Worm (Caenorhabditis elegans) whole organism, L1 larva: Measurements from ENCODE around the gene ZK353.3.

Experiments
- C04F5.9 ChIP-seq: sonication (generic microtip); optimal IDR thresholded peaks from 2 replicates; lab custom pipeline; 2016; ENCODE audit warnings: missing genetic modification characterization, missing compliant biosample characterization
- C16A3.4 ChIP-seq: fragments of 150-350 bp; optimal IDR thresholded peaks from 2 replicates; lab custom pipeline; 2014; ENCODE audit warnings: missing biosample characterization, missing genetic modification characterization
- C34B4.2 ChIP-seq: sonication (generic microtip); optimal IDR thresholded peaks from 2 replicates; lab custom pipeline; 2017; ENCODE audit warnings: mild to moderate bottlenecking, missing genetic modification characterization, missing compliant biosample characterization
- aha-1 ChIP-seq: fragments of 150-350 bp; optimal IDR thresholded peaks from 2 replicates; lab custom pipeline; 2014; ENCODE audit warnings: missing biosample characterization, missing genetic modification characterization
- ama-1 ChIP-seq: fragments of 150-350 bp; optimal IDR thresholded peaks from 2 replicates; lab custom pipeline; 2014
- blmp-1 ChIP-seq: fragments of 150-350 bp; optimal IDR thresholded peaks from 2 replicates; lab custom pipeline; 2014; ENCODE audit warnings: missing biosample characterization, missing genetic modification characterization
- ceh-8 ChIP-seq: fragments of 200-800 bp; sonication (Bioruptor generic); optimal IDR thresholded peaks from 2 replicates; lab custom pipeline; 2018; ENCODE audit warnings: mild to moderate bottlenecking, missing genetic modification characterization, moderate library complexity, missing compliant biosample characterization
- ces-1 ChIP-seq: fragments of 150-350 bp; optimal IDR thresholded peaks from 2 replicates; lab custom pipeline; 2014; ENCODE audit warnings: missing biosample characterization, missing genetic modification reagents, missing genetic modification characterization
- dpl-1 ChIP-seq, 3 experiments: fragments of 150-350 bp in 2 of 3; sonication (generic microtip) in 1 of 3; optimal IDR thresholded peaks; 2 replicates each; lab custom pipeline; 2014 to 2017; ENCODE audit warnings: missing biosample characterization in 3 of 3, missing genetic modification characterization in 3 of 3, missing genetic modification reagents in 3 of 3
- dsc-1 ChIP-seq: sonication (generic microtip); optimal IDR thresholded peaks from 2 replicates; lab custom pipeline; 2016; ENCODE audit warnings: mild to moderate bottlenecking, missing genetic modification characterization, missing compliant biosample characterization
- efl-1 ChIP-seq, 4 experiments: fragments of 150-350 bp; optimal IDR thresholded peaks in 3 of 4; peaks in 1 of 4; 1 replicate in 1 of 4; 2 replicates in 3 of 4; lab custom pipeline; 2014; ENCODE audit warnings: missing biosample characterization in 2 of 4, missing genetic modification characterization in 2 of 4, missing genetic modification reagents in 2 of 4
- egl-27 ChIP-seq, 2 experiments: fragments of 150-350 bp in 1 of 2; sonication (generic microtip); optimal IDR thresholded peaks; 3 replicates each; lab custom pipeline; 2017 to 2018; ENCODE audit warnings: missing biosample characterization in 2 of 2, missing genetic modification characterization in 2 of 2, missing genetic modification reagents in 2 of 2
- elt-2 ChIP-seq: sonication (generic microtip); optimal IDR thresholded peaks from 2 replicates; lab custom pipeline; 2016; ENCODE audit warnings: missing genetic modification characterization, mild to moderate bottlenecking, inconsistent platforms, missing compliant biosample characterization, missing genetic modification reagents
- fkh-10 ChIP-seq: sonication (generic microtip); optimal IDR thresholded peaks from 2 replicates; lab custom pipeline; 2017; ENCODE audit warnings: missing biosample characterization, missing genetic modification reagents, missing genetic modification characterization
- fkh-4 ChIP-seq: sonication (generic microtip); optimal IDR thresholded peaks from 2 replicates; lab custom pipeline; 2016; ENCODE audit warnings: missing compliant biosample characterization, missing genetic modification characterization, borderline replicate concordance
- isw-1 ChIP-seq: fragments of 200-800 bp; sonication (Bioruptor generic); IDR thresholded peaks from 2 replicates; pipeline ENCODE4 v1.3.6; 2022; ENCODE audit warnings: missing genetic modification characterization, missing compliant biosample characterization
- jun-1 ChIP-seq: fragments of 150-350 bp; optimal IDR thresholded peaks from 2 replicates; lab custom pipeline; 2014; ENCODE audit warnings: missing biosample characterization, missing genetic modification reagents, missing genetic modification characterization
- lin-15B ChIP-seq: fragments of 150-350 bp; sonication (generic microtip); optimal IDR thresholded peaks from 3 replicates; lab custom pipeline; 2014; ENCODE audit warnings: missing biosample characterization, missing genetic modification characterization
- nhr-20 ChIP-seq: sonication (generic microtip); optimal IDR thresholded peaks from 2 replicates; lab custom pipeline; 2016; ENCODE audit warnings: mild to moderate bottlenecking, missing genetic modification characterization, missing compliant biosample characterization
- nhr-47 ChIP-seq: sonication (generic microtip); optimal IDR thresholded peaks from 2 replicates; lab custom pipeline; 2016; ENCODE audit warnings: mild to moderate bottlenecking, missing genetic modification characterization, moderate library complexity, missing compliant biosample characterization
- nhr-71 ChIP-seq: sonication (generic microtip); optimal IDR thresholded peaks from 2 replicates; lab custom pipeline; 2016; ENCODE audit warnings: mild to moderate bottlenecking, missing genetic modification characterization, moderate library complexity, missing compliant biosample characterization
- nhr-76 ChIP-seq: sonication (generic microtip); optimal IDR thresholded peaks from 2 replicates; lab custom pipeline; 2017; ENCODE audit warnings: missing biosample characterization, missing genetic modification characterization
- nhr-84 ChIP-seq: sonication (generic microtip); optimal IDR thresholded peaks from 2 replicates; lab custom pipeline; 2017; ENCODE audit warnings: missing biosample characterization, missing genetic modification characterization
- nhr-85 ChIP-seq: sonication (generic microtip); peaks from one replicate; lab custom pipeline; 2016; ENCODE audit warnings: missing genetic modification characterization, inconsistent platforms, missing compliant biosample characterization
- nhr-90 ChIP-seq: sonication (generic microtip); optimal IDR thresholded peaks from 2 replicates; lab custom pipeline; 2016; ENCODE audit warnings: mild to moderate bottlenecking, missing genetic modification characterization, missing compliant biosample characterization; ENCODE audit not compliant: poor library complexity
- pag-3 ChIP-seq: sonication (generic microtip); optimal IDR thresholded peaks from 2 replicates; lab custom pipeline; 2017; ENCODE audit warnings: missing genetic modification characterization, mild to moderate bottlenecking, missing compliant biosample characterization, antibody characterized with exemption, borderline replicate concordance; ENCODE audit not compliant: insufficient read depth
- sptf-1 ChIP-seq: fragments of 150-350 bp; optimal IDR thresholded peaks from 2 replicates; lab custom pipeline; 2014; ENCODE audit warnings: missing biosample characterization, missing genetic modification characterization
- sup-37 ChIP-seq: fragments of 200-800 bp; sonication (Bioruptor generic); optimal IDR thresholded peaks from 2 replicates; lab custom pipeline; 2018; ENCODE audit warnings: mild to moderate bottlenecking, missing genetic modification characterization, missing compliant biosample characterization
- unc-130 ChIP-seq: fragments of 150-350 bp; optimal IDR thresholded peaks from 2 replicates; lab custom pipeline; 2017; ENCODE audit warnings: missing biosample characterization, missing genetic modification characterization, inconsistent platforms
- zag-1 ChIP-seq: fragments of 150-350 bp; optimal IDR thresholded peaks from 2 replicates; lab custom pipeline; 2014; ENCODE audit warnings: missing biosample characterization, missing genetic modification characterization

ZK353.3 gene

ce11 chrIII:8370846-8371257 lies 24.9 kb upstream of the ZK353.3 start (continued):
- no peak for TF ChIP-seq egl-27 (tag; optimal IDR thresholded peaks at IDR 0.05; lab: Kevin White, UChicago)
- no peak for TF ChIP-seq lin-15B
- no peak for TF ChIP-seq ces-1 (GFP tag; lab: Kevin White, UChicago)
- no peak for TF ChIP-seq nhr-76 (tag; lab: Kevin White, UChicago)
- peak in 1 of 2 experiments; percentile 20 for TF ChIP-seq efl-1 (optimal IDR thresholded peaks at IDR 0.05; lab: Kevin White, UChicago)
- peak; percentile 8 to 66 for TF ChIP-seq efl-1 (GFP tag; optimal IDR thresholded peaks at IDR 0.05 in 1 of 2; lab: Kevin White, UChicago)
- TF ChIP-seq, all 84 proteins: peak for 20

- TF ChIP-seq dpl-1 (GFP tag; optimal IDR thresholded peaks at IDR 0.05; lab: Kevin White, UChicago) (no peak), nhr-71 (no peak), blmp-1 (peak; percentile 25), dsc-1 (tag; lab: Kevin White, UChicago) (peak; percentile 93), nhr-85 (peak; percentile 13), fkh-4 (tag; lab: Kevin White, UChicago) (peak; percentile 58), efl-1 (optimal IDR thresholded peaks at IDR 0.05; lab: Kevin White, UChicago) (no peak), efl-1 (GFP tag; optimal IDR thresholded peaks at IDR 0.05 in 1 of 2; lab: Kevin White, UChicago) (peak in 1 of 2 experiments; percentile 46)
Measured at ce11 chrIII:8371595-8372305, 24.0 kb upstream of the ZK353.3 start, which contains the start of gene lmbr-1. lmbr-1 (plus strand) TSS chrIII:8372255.

ce11 chrIII:8375000-8375399 lies 20.8 kb upstream of the ZK353.3 start, which contains the start of gene met-2:
met-2 (plus strand) TSS chrIII:8375300.
- TF ChIP-seq C04F5.9 (tag; lab: Kevin White, UChicago) (no peak), efl-1 (optimal IDR thresholded peaks at IDR 0.05; lab: Kevin White, UChicago) (no peak), efl-1 (GFP tag; optimal IDR thresholded peaks at IDR 0.05 in 1 of 2; lab: Kevin White, UChicago) (peak in 1 of 2 experiments; percentile 26)

ce11 chrIII:8380645-8381044 lies 15.1 kb upstream of the ZK353.3 start, which contains the start of gene R05D3.12:
R05D3.12 (plus strand) TSS chrIII:8380945.
- TF ChIP-seq aha-1 (tag; lab: Kevin White, UChicago) (no peak), nhr-47 (tag; lab: Kevin White, UChicago) (no peak), zag-1 (tag; lab: Kevin White, UChicago) (no peak), C34B4.2 (tag; lab: Kevin White, UChicago) (no peak), egl-27 (tag; optimal IDR thresholded peaks at IDR 0.05; lab: Kevin White, UChicago) (no peak), isw-1 (GFP tag; lab: Robert Waterston, UW) (no peak), dsc-1 (tag; lab: Kevin White, UChicago) (no peak), fkh-10 (no peak), ceh-8 (GFP tag; lab: Kevin White, UChicago) (no peak), sptf-1 (tag; lab: Kevin White, UChicago) (no peak), nhr-20 (tag; lab: Kevin White, UChicago) (no peak), jun-1 (tag; lab: Kevin White, UChicago) (no peak), pag-3 (tag; lab: Kevin White, UChicago) (no peak), ama-1 (no peak)

- TF ChIP-seq nhr-84 (tag; lab: Kevin White, UChicago) (no peak), elt-2 (tag; lab: Kevin White, UChicago) (no peak), C16A3.4 (no peak), nhr-90 (tag; lab: Kevin White, UChicago) (no peak), jun-1 (tag; lab: Kevin White, UChicago) (no peak), nhr-47 (tag; lab: Kevin White, UChicago) (no peak), dpl-1 (GFP tag; optimal IDR thresholded peaks at IDR 0.05; lab: Kevin White, UChicago) (no peak), sup-37 (GFP tag; lab: Kevin White, UChicago) (no peak), ceh-8 (GFP tag; lab: Kevin White, UChicago) (no peak), nhr-71 (no peak), blmp-1 (no peak), unc-130 (tag; lab: Kevin White, UChicago) (no peak)
Measured at ce11 chrIII:8389539-8389938, 6.2 kb upstream of the ZK353.3 start, which contains the start of gene ZK353.4. ZK353.4 (minus strand) TSS chrIII:8389639.
